Fruit fly (Drosophila melanogaster) ovary, adult (tissue): ENCODE results near the gene mRpS10.

Experiments used
- CG17801 ChIP-seq: fragments of 200-800 bp; optimal IDR thresholded peaks from 2 replicates; lab custom pipeline; 2019; ENCODE audit warnings: missing biosample characterization, mild to moderate bottlenecking, missing genetic modification characterization, moderate library complexity; ENCODE audit not compliant: partially characterized antibody

The mRpS10 gene

DNA sequence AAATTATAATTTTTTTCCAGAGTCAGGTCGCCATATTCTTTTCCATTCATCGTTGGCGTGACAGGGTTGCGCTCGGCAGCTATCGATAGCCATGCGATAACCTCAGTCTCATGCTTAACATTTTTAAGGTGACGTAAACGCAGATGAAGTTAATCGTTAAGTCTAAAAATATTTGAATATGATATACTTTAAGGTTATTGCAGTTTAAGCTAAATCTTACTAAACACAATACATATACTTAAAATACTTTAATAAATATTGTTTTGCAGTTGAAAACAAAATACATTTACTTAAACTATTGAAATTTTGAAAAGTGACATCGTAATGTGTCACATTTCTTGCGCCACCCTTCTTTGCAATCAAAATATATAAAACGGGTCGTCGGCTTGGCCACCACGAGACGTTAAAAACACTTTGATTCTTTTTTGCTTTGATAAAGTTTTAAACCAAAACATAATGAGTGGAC, 45.7 kb downstream of the mRpS10 start, which contains the start of the genes Cp190 and CG4338:
Gene Cp190 (minus strand): TSS at position 84 of the 466 bp plus-strand sequence.
Gene CG4338 (plus strand): TSS at position 365 of the 466 bp plus-strand sequence.
- TF ChIP-seq CG17801 (GFP tag; lab: Kevin White, UChicago) = peak; percentile 99

DNA sequence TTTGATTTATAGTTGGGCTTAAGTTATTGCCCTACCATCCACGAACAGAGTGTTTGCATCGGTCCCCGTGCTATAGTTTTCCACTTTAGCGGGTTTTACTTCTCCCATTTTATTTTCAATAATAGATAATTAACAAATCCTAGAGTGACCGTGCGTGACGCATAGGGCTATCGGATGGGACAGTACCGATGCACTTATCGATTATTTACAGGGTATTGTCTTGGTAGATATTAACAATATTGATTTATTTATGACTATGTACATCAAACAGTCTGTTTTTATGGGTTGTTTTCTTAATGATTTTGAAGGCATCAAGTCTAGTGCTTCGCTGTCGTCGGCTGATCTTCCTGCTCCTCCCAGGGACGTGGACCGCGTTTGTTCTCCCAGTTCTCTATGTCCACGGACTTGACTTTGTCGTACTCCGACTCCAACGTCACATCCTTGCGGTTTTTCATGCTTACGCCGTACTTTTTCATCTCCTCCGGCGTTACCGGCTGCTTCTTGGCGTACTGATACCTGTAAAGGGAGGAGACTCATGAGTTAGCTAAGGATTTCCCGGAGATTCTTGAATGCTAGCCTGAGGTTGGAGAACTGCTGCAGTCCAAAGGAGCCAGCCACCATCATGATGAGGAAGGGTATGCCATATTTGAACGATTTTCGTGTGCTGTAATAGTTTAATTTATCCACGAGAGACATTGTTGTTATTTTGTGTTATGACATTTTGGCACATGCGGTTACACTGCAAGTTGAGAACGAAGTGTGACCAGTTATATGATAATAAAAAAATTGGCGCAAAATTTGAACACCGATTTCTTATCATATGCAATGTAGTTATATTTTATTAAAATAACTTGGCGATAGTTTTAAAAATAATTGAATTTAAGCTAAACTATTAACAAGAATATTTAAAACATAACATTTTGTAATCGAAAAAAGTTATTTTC, 48.7 kb downstream of the mRpS10 start, which contains the start of the genes MRG15 and Tm1:
Gene MRG15 (minus strand): TSS at position 184 of the 944 bp plus-strand sequence.
Gene Tm1 (plus strand): TSS at position 295 of the 944 bp plus-strand sequence.
- no peak for TF ChIP-seq CG17801 (GFP tag; lab: Kevin White, UChicago)
